Fruit fly (Drosophila melanogaster): ENCODE data around the gene RpL9.

RpL9 gene

DNA sequence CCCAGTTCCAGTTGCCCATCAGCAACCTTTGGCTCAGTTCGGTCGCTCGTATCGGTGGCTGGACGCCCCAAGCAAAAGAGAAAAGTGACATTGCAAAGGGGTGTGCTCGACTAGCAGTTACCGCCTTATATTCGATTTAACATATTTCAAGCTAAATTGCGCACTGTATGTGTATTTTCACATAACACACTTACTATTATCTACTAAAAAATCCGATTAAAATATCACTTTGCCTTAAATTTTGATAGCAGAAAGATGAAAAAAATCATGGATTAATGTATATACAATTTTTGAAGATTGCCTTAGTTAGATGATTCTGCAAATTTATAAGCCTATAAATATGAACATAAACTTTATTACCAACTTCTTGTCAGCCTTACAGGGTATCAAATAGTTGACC, 17.6 kb upstream of the RpL9 start (continued):
- TF ChIP-seq topi (GFP tag; optimal IDR thresholded peaks at IDR 0.05) (peak; percentile 58), eg (GFP tag; IDR thresholded peaks at IDR 0.05) (no peak), CG8319 (GFP tag; optimal IDR thresholded peaks at IDR 0.05) (no peak), CG11762 (GFP tag; optimal IDR thresholded peaks at IDR 0.05; ENCODE audit: insufficient read depth) (no peak), ss (GFP tag; optimal IDR thresholded peaks at IDR 0.05) (no peak), CG10631 (GFP tag; optimal IDR thresholded peaks at IDR 0.05) (peak; percentile 4), Eip78C (GFP tag) (peak; percentile 83), Sox14 (GFP tag; optimal IDR thresholded peaks at IDR 0.05) (peak; percentile 41), Lpt (GFP tag; optimal IDR thresholded peaks at IDR 0.05) (no peak), CG1621 (tag; optimal IDR thresholded peaks at IDR 0.05) (no peak), pdm3 (GFP tag; optimal IDR thresholded peaks at IDR 0.05) (peak; percentile 25), CG16779 (tag; optimal IDR thresholded peaks at IDR 0.05) (no peak), svp (GFP tag) (peak; percentile 80), lz (GFP tag; optimal IDR thresholded peaks at IDR 0.05) (peak; percentile 43)

DNA sequence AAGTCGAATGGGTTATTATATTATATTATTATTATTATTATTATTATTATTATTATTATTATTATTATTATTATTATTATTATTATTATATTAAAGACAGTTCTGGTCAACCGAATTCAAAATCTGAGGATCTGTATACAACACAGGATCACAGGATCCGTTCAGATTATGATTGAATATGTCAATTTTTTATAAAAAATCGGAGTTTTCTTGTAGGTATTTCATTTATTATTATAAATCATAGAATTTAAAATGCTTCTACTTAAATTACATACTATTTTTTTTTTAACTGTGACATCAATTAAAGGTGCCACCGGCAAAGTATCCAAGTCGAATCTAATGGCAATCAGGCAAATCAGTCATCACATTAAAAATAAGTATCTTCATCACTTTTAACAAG, 12.7 kb upstream of the RpL9 start, which contains the start of gene CG14913:
TSS of gene CG14913 (plus strand) at position 301 of the 400 bp plus-strand sequence.
- TF ChIP-seq CG11902 (GFP tag; optimal IDR thresholded peaks at IDR 0.05) (no peak), vri (GFP tag; optimal IDR thresholded peaks at IDR 0.05) (no peak), CG11294 (GFP tag; IDR thresholded peaks at IDR 0.05) (no peak), esn (GFP tag; optimal IDR thresholded peaks at IDR 0.05) (no peak), Eip78C (GFP tag) (no peak), OdsH (GFP tag; optimal IDR thresholded peaks at IDR 0.05) (no peak), CG10631 (GFP tag; optimal IDR thresholded peaks at IDR 0.05) (no peak), CG8119 (GFP tag; IDR thresholded peaks at IDR 0.05) (no peak), spab (GFP tag; optimal IDR thresholded peaks at IDR 0.05) (no peak), CG4318 (GFP tag; optimal IDR thresholded peaks at IDR 0.05) (no peak), CG3032 (tag; optimal IDR thresholded peaks at IDR 0.05) (no peak), Hr4 (GFP tag; optimal IDR thresholded peaks at IDR 0.05) (no peak), CG1621 (tag; optimal IDR thresholded peaks at IDR 0.05) (no peak), CG32006 (GFP tag; optimal IDR thresholded peaks at IDR 0.05) (no peak), Eip93F (GFP tag; optimal IDR thresholded peaks at IDR 0.05) (no peak), CG11762 (GFP tag; optimal IDR thresholded peaks at IDR 0.05; ENCODE audit: insufficient read depth) (no peak), CG16779 (tag; optimal IDR thresholded peaks at IDR 0.05) (no peak), fd85E (GFP tag; optimal IDR thresholded peaks at IDR 0.05) (no peak)

DNA sequence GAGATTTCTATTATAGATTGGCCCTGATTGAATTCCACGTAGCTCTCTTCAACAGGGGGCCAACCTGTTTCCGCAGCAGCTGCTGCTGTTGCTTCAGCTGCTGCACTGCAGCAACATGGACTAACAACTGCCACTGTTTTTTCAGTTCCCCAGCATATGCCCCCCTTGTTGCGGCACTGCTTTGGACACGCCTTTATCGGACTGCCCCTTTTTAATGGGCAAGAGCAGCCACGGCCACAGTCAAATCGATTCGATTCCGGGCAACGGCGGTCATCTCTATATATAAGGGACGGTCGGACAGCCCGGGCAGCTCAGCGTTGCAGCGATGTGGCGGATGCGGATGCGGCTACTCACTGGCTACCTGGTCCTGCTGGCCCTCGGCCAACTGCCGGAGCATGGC, 11.3 kb upstream of the RpL9 start, which contains the start of gene Acp32CD:
TSS of gene Acp32CD (plus strand) at position 301 of the 400 bp plus-strand sequence.
- TF ChIP-seq Eip78C (GFP tag), result no peak
- TF ChIP-seq cyc (GFP tag; optimal IDR thresholded peaks at IDR 0.05), result no peak
- no peak for TF ChIP-seq vri (GFP tag; optimal IDR thresholded peaks at IDR 0.05)
- TF ChIP-seq achi (GFP tag; optimal IDR thresholded peaks at IDR 0.05), result no peak

DNA sequence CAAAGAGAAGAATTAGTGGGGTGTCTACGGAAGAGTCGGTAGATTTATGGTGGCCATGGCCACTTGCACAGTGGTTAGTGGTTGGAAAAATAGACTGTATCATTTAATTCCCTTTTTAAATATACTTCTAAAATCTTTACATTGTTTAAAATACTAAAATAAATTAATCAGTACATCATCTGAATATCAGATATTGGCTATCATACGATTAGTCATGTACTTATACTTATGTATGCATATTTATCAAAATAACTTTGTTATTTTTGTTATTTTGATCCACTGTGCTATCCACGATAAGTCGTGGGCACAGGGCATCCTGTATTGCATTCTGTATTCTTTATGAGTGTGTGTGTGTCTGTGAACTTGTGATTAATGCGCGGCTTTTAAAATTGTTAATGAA, 10.7 kb upstream of the RpL9 start:
- no peak for TF ChIP-seq Smox (GFP tag; optimal IDR thresholded peaks at IDR 0.05)
- no peak for TF ChIP-seq CG9139 (GFP tag; optimal IDR thresholded peaks at IDR 0.05)
- TF ChIP-seq dac (GFP tag; optimal IDR thresholded peaks at IDR 0.05), result no peak
- no peak for TF ChIP-seq fd85E (GFP tag; optimal IDR thresholded peaks at IDR 0.05)
- TF ChIP-seq Eip78C (GFP tag), result peak; percentile 86
- TF ChIP-seq Ets21C (GFP tag; optimal IDR thresholded peaks at IDR 0.05), result no peak
- TF ChIP-seq CG8319 (GFP tag; optimal IDR thresholded peaks at IDR 0.05), result no peak
- TF ChIP-seq Blimp-1 (GFP tag; optimal IDR thresholded peaks at IDR 0.05), result no peak
- no peak for TF ChIP-seq Sox102F (GFP tag; optimal IDR thresholded peaks at IDR 0.05)
- TF ChIP-seq dsx (GFP tag; optimal IDR thresholded peaks at IDR 0.05; ENCODE audit: poor library complexity, severe bottlenecking), result peak; percentile 46
- TF ChIP-seq CG10631 (GFP tag; optimal IDR thresholded peaks at IDR 0.05), result peak; percentile 60
- TF ChIP-seq achi (GFP tag; optimal IDR thresholded peaks at IDR 0.05), result peak; percentile 66
- TF ChIP-seq CG10669 (GFP tag; optimal IDR thresholded peaks at IDR 0.05), result peak; percentile 32
- peak; percentile 35 for TF ChIP-seq Sox14 (GFP tag; optimal IDR thresholded peaks at IDR 0.05)
- peak; percentile 20; the same call in 1 of the 3 replicates for TF ChIP-seq CG6163 (GFP tag; IDR thresholded peaks at IDR 0.05)
- peak; percentile 60 for TF ChIP-seq acj6 (GFP tag; optimal IDR thresholded peaks at IDR 0.05)
- TF ChIP-seq spab (GFP tag; optimal IDR thresholded peaks at IDR 0.05), result peak; percentile 37
- TF ChIP-seq Ets96B (tag; optimal IDR thresholded peaks at IDR 0.05), result peak; percentile 58
- TF ChIP-seq CG4318 (GFP tag; optimal IDR thresholded peaks at IDR 0.05), result no peak
- TF ChIP-seq CG15336 (GFP tag; IDR thresholded peaks at IDR 0.05), result peak; percentile 60
- TF ChIP-seq CG8632 (GFP tag; optimal IDR thresholded peaks at IDR 0.05), result peak; percentile 41
- TF ChIP-seq Met (GFP tag; optimal IDR thresholded peaks at IDR 0.05), result peak; percentile 51
- TF ChIP-seq Lpt (GFP tag; optimal IDR thresholded peaks at IDR 0.05), result peak; percentile 37
- TF ChIP-seq Eip75B (GFP tag; optimal IDR thresholded peaks at IDR 0.05), result no peak
- no peak for TF ChIP-seq CG6854 (GFP tag; optimal IDR thresholded peaks at IDR 0.05)
- TF ChIP-seq lz (GFP tag; optimal IDR thresholded peaks at IDR 0.05), result no peak
